Worm (Caenorhabditis elegans): ENCODE measurements around the gene hyl-1.

DNA sequence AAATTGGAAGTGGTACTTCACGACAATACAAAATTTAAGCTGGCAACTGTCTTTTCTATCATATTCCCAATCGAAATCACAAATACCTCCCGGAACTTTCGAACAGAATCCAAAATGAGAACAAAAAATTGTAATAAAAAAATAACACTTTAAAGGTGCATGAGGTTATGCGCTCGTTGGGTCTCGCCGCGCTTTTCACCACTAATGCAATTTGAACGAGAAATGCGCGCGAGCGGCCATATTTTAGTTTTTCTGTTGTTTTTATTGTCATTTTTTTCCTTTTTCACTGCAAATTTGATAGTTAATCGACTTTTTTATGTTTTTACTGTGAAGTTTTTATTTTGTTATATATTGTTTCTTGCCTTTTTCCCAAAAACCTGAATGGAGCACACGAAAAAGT is 27.9 kb upstream of the hyl-1 start, which contains the start of gene mes-6:
- TF ChIP-seq him-1 (tag; optimal IDR thresholded peaks at IDR 0.05), result no peak
- TF ChIP-seq W03F9.2 (tag; optimal IDR thresholded peaks at IDR 0.05), result peak; percentile 70
- no peak for TF ChIP-seq dao-5 (tag; optimal IDR thresholded peaks at IDR 0.05)
